Worm (Caenorhabditis elegans) whole organism, young adult: Measurements from ENCODE around the gene W07G4.2.
A peak's percentile ranks its signal among the peaks of the same experiment; 100 is the strongest.

Experiments used
- B0019.2 ChIP-seq: fragments of 200-800 bp; sonication (Bioruptor generic); conservative IDR thresholded peaks from 2 replicates; pipeline ENCODE4 v1.3.6; 2022; ENCODE audit warnings: missing genetic modification reagents, missing genetic modification characterization, missing compliant biosample characterization
- B0035.1 ChIP-seq: sonication (generic microtip); optimal IDR thresholded peaks from 2 replicates; lab custom pipeline; 2016; ENCODE audit warnings: missing genetic modification characterization, mild to moderate bottlenecking, missing compliant biosample characterization, missing genotype, missing genetic modification reagents
- F22D6.2 ChIP-seq: sonication (generic microtip); optimal IDR thresholded peaks from 2 replicates; lab custom pipeline; 2016; ENCODE audit warnings: mild to moderate bottlenecking, missing genetic modification characterization, missing compliant biosample characterization
- F23B12.7 ChIP-seq: sonication (generic microtip); optimal IDR thresholded peaks from 2 replicates; lab custom pipeline; 2017; ENCODE audit warnings: missing genetic modification characterization, mild to moderate bottlenecking, missing compliant biosample characterization, antibody characterized with exemption, moderate library complexity; ENCODE audit not compliant: insufficient read depth
- F37B4.10 ChIP-seq: fragments of 200-800 bp; sonication (Bioruptor generic); IDR thresholded peaks from 2 replicates; pipeline ENCODE4 v1.3.6; 2022; ENCODE audit warnings: missing genetic modification characterization, missing compliant biosample characterization
- F57A8.1 ChIP-seq: fragments of 200-800 bp; sonication (Bioruptor generic); optimal IDR thresholded peaks from 2 replicates; lab custom pipeline; 2018; ENCODE audit warnings: mild to moderate bottlenecking, missing genetic modification characterization, moderate library complexity, missing compliant biosample characterization
- T07F8.4 ChIP-seq: sonication (generic microtip); optimal IDR thresholded peaks from 2 replicates; lab custom pipeline; 2016; ENCODE audit warnings: mild to moderate bottlenecking, missing genetic modification characterization, moderate library complexity, missing compliant biosample characterization
- T26A5.8 ChIP-seq: sonication (generic microtip); optimal IDR thresholded peaks from 2 replicates; lab custom pipeline; 2016; ENCODE audit warnings: missing genetic modification characterization, missing compliant biosample characterization
- Y53G8AR.9 ChIP-seq: fragments of 200-800 bp; sonication (Bioruptor generic); conservative IDR thresholded peaks from 2 replicates; pipeline ENCODE4 v1.3.6; 2022; ENCODE audit warnings: missing genetic modification reagents, missing genetic modification characterization, missing compliant biosample characterization
- Y56A3A.18 ChIP-seq: fragments of 200-800 bp; sonication (Bioruptor generic); IDR thresholded peaks from 2 replicates; pipeline ENCODE4 v1.3.6; 2022; ENCODE audit warnings: missing genetic modification reagents, missing genetic modification characterization, missing compliant biosample characterization
- Y67H2A.10 ChIP-seq: fragments of 200-800 bp; sonication (Bioruptor generic); conservative IDR thresholded peaks from 2 replicates; pipeline ENCODE4 v1.3.6; 2022; ENCODE audit warnings: missing genetic modification reagents, missing genetic modification characterization, missing compliant biosample characterization
- ZK185.1 ChIP-seq: sonication (generic microtip); optimal IDR thresholded peaks from 2 replicates; lab custom pipeline; 2016; ENCODE audit warnings: mild to moderate bottlenecking, missing genetic modification characterization, missing compliant biosample characterization; ENCODE audit not compliant: poor library complexity, severe bottlenecking
- atf-7 ChIP-seq: sonication (generic microtip); optimal IDR thresholded peaks from 2 replicates; lab custom pipeline; 2017; ENCODE audit warnings: mild to moderate bottlenecking, missing genetic modification characterization, missing compliant biosample characterization
- attf-5 ChIP-seq: fragments of 200-800 bp; sonication (Bioruptor generic); optimal IDR thresholded peaks from 2 replicates; lab custom pipeline; 2018; ENCODE audit warnings: mild to moderate bottlenecking, missing genetic modification characterization, missing compliant biosample characterization
- cebp-1 ChIP-seq, 2 experiments: fragments of 200-800 bp in 1 of 2; sonication (Bioruptor generic) in 1 of 2; sonication (generic microtip) in 1 of 2; IDR thresholded peaks in 1 of 2; optimal IDR thresholded peaks in 1 of 2; 2 replicates each; pipeline versions ENCODE4 v1.3.6 to Lab custom; 2017 to 2022; ENCODE audit warnings: missing compliant biosample characterization in 2 of 2, missing genetic modification characterization in 2 of 2, mild to moderate bottlenecking in 1 of 2, missing genetic modification reagents in 1 of 2, moderate library complexity in 1 of 2
- ceh-100 ChIP-seq: fragments of 200-800 bp; sonication (Bioruptor generic); IDR thresholded peaks from 2 replicates; pipeline ENCODE4 v1.3.6; 2022; ENCODE audit warnings: missing genetic modification reagents, missing genetic modification characterization, missing compliant biosample characterization
- ceh-27 ChIP-seq: fragments of 200-800 bp; sonication (Bioruptor generic); optimal IDR thresholded peaks from 2 replicates; lab custom pipeline; 2018; ENCODE audit warnings: mild to moderate bottlenecking, missing genetic modification characterization, moderate library complexity, missing compliant biosample characterization
- ceh-40 ChIP-seq: fragments of 200-800 bp; sonication (Bioruptor generic); IDR thresholded peaks from 2 replicates; pipeline ENCODE4 v1.3.6; 2022; ENCODE audit warnings: missing genetic modification characterization, missing compliant biosample characterization
- chd-7 ChIP-seq: sonication (generic microtip); optimal IDR thresholded peaks from 2 replicates; lab custom pipeline; 2016; ENCODE audit warnings: mild to moderate bottlenecking, missing genetic modification characterization, moderate library complexity, missing compliant biosample characterization
- dox-1 ChIP-seq: fragments of 200-800 bp; sonication (Bioruptor generic); IDR thresholded peaks from 2 replicates; pipeline ENCODE4 v1.3.6; 2022; ENCODE audit warnings: missing genetic modification reagents, missing genetic modification characterization, missing compliant biosample characterization
- dpff-1 ChIP-seq: sonication (generic microtip); optimal IDR thresholded peaks from 2 replicates; lab custom pipeline; 2017; ENCODE audit warnings: mild to moderate bottlenecking, missing genetic modification characterization, missing compliant biosample characterization
- efl-1 ChIP-seq: fragments of 150-350 bp; optimal IDR thresholded peaks from 2 replicates; lab custom pipeline; 2014; ENCODE audit warnings: missing biosample characterization, missing genetic modification reagents, missing genetic modification characterization
- madf-3 ChIP-seq: fragments of 200-800 bp; sonication (Bioruptor generic); IDR thresholded peaks from 2 replicates; pipeline ENCODE4 v1.3.6; 2022; ENCODE audit warnings: missing genetic modification reagents, missing genetic modification characterization, missing compliant biosample characterization
- madf-6 ChIP-seq: fragments of 200-800 bp; sonication (Bioruptor generic); IDR thresholded peaks from 2 replicates; pipeline ENCODE4 v1.3.6; 2022; ENCODE audit warnings: missing genetic modification reagents, missing genetic modification characterization, missing compliant biosample characterization
- mcd-1 ChIP-seq: fragments of 200-800 bp; sonication (Bioruptor generic); IDR thresholded peaks from 2 replicates; pipeline ENCODE4 v1.3.6; 2022; ENCODE audit warnings: missing genetic modification reagents, missing genetic modification characterization, missing compliant biosample characterization
- nfya-1 ChIP-seq: sonication (generic microtip); optimal IDR thresholded peaks from 2 replicates; lab custom pipeline; 2017; ENCODE audit warnings: antibody characterized with exemption, missing compliant biosample characterization, missing genetic modification characterization, borderline replicate concordance; ENCODE audit not compliant: insufficient read depth
- nfyb-1 ChIP-seq: fragments of 200-800 bp; sonication (Bioruptor generic); IDR thresholded peaks from 2 replicates; pipeline ENCODE4 v1.3.6; 2022; ENCODE audit warnings: missing genetic modification reagents, missing genetic modification characterization, missing compliant biosample characterization
- nhr-80 ChIP-seq: sonication (generic microtip); optimal IDR thresholded peaks from 2 replicates; lab custom pipeline; 2016; ENCODE audit warnings: missing genetic modification characterization, missing compliant biosample characterization
- rcor-1 ChIP-seq: fragments of 200-800 bp; sonication (Bioruptor generic); IDR thresholded peaks from 2 replicates; pipeline ENCODE4 v1.3.6; 2022; ENCODE audit warnings: missing genetic modification reagents, missing genetic modification characterization, missing compliant biosample characterization
- rec-8 ChIP-seq, 2 experiments: sonication (generic microtip); optimal IDR thresholded peaks; 2 replicates each; lab custom pipeline; 2016; ENCODE audit warnings: mild to moderate bottlenecking in 2 of 2, missing genetic modification characterization in 2 of 2, missing genetic modification reagents in 2 of 2, missing genotype in 2 of 2, missing biosample characterization in 1 of 2, missing compliant biosample characterization in 1 of 2, moderate library complexity in 1 of 2
- snpc-1.1 ChIP-seq: sonication (generic microtip); optimal IDR thresholded peaks from 2 replicates; lab custom pipeline; 2017; ENCODE audit warnings: missing genetic modification characterization, mild to moderate bottlenecking, missing compliant biosample characterization, antibody characterized with exemption, moderate library complexity, missing genotype, missing genetic modification reagents; ENCODE audit not compliant: insufficient read depth
- snpc-1.3 ChIP-seq: sonication (generic microtip); optimal IDR thresholded peaks from 2 replicates; lab custom pipeline; 2017; ENCODE audit warnings: missing genetic modification characterization, mild to moderate bottlenecking, missing compliant biosample characterization, antibody characterized with exemption, moderate library complexity, missing genotype, missing genetic modification reagents; ENCODE audit not compliant: insufficient read depth
- tbp1 ChIP-seq: fragments of 200-800 bp; sonication (Bioruptor generic); optimal IDR thresholded peaks from 2 replicates; lab custom pipeline; 2018; ENCODE audit warnings: mild to moderate bottlenecking, missing genetic modification characterization, missing compliant biosample characterization
- tbx-9 ChIP-seq: sonication (generic microtip); optimal IDR thresholded peaks from 2 replicates; lab custom pipeline; 2016; ENCODE audit warnings: borderline replicate concordance, missing genetic modification characterization, inconsistent platforms, missing compliant biosample characterization
- tlf-1 ChIP-seq: fragments of 200-800 bp; sonication (Bioruptor generic); optimal IDR thresholded peaks from 2 replicates; lab custom pipeline; 2018; ENCODE audit warnings: mild to moderate bottlenecking, missing genetic modification characterization, missing compliant biosample characterization
- zfh-2 ChIP-seq: fragments of 200-800 bp; sonication (Bioruptor generic); conservative IDR thresholded peaks from 2 replicates; pipeline ENCODE4 v1.3.6; 2022; ENCODE audit warnings: missing genetic modification reagents, missing genetic modification characterization, missing compliant biosample characterization
- zim-3 ChIP-seq: sonication (generic microtip); optimal IDR thresholded peaks from 2 replicates; lab custom pipeline; 2017; ENCODE audit warnings: mild to moderate bottlenecking, missing genetic modification characterization, moderate library complexity, missing compliant biosample characterization

Gene W07G4.2

DNA sequence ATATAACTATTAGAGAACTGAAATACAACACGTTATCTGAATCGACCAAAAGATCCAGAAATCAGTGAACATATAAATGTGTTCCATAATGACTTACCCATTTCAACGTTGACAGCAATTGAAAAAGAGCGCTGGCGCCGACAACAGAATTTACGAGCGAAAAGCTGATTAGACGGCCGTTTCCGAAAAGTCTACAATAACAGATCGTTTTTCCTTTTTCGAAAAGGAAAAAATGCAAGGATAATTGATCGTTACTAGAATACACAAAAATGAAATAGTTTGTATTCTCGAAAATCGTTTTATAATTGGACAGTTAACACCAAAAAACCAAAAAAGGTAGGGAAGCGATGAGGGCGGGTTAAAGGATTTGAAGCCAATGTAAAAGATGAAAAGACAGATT is 17.3 kb upstream of the W07G4.2 start, which contains the start of gene srr-1:
TSS of gene srr-1 (minus strand) at position 101 of the 400 bp plus-strand sequence.
- TF ChIP-seq snpc-1.3 (tag; lab: Kevin White, UChicago), result no peak

DNA sequence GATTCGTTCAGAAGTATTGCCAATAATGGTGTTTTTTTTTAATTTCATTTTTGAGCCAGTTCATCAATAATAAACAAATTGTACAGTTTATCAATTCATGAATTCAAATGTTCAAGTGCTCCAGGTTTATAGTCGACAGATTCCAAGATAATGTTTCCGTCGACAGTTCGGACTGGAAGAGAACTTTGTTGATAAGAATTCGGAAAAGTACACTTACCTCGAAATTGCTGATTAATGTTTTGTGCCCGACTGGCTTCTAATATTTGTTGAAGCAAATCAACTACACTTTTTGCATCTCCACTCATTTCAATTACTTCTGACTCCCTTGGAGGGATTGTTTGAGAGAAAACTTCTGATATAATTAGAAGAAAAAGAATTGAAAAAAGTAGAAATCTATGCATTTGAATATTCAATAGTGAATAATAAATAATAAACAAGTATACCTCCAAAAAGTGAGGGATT is 12.8 kb upstream of the W07G4.2 start, which contains the start of gene W07G4.8:
TSS of gene W07G4.8 (minus strand) at position 412 of the 462 bp plus-strand sequence.
- TF ChIP-seq B0035.1 (tag; lab: Kevin White, UChicago), result no peak
- no peak for TF ChIP-seq ceh-40 (GFP tag; lab: Robert Waterston, UW)
- no peak for TF ChIP-seq F57A8.1 (GFP tag; lab: Kevin White, UChicago)
- TF ChIP-seq ZK185.1 (tag; lab: Kevin White, UChicago), result peak; percentile 26
- no peak for TF ChIP-seq Y67H2A.10 (GFP tag; lab: Robert Waterston, UW)
- TF ChIP-seq dpff-1 (tag; lab: Kevin White, UChicago), result no peak
- TF ChIP-seq nhr-80, result peak; percentile 83
- no peak for TF ChIP-seq tbx-9
- TF ChIP-seq ceh-27 (GFP tag; lab: Kevin White, UChicago), result no peak
- TF ChIP-seq T26A5.8 (tag; lab: Kevin White, UChicago), result no peak
- TF ChIP-seq zfh-2 (GFP tag; lab: Robert Waterston, UW), result no peak
- TF ChIP-seq, all 124 proteins: peak for 2

DNA sequence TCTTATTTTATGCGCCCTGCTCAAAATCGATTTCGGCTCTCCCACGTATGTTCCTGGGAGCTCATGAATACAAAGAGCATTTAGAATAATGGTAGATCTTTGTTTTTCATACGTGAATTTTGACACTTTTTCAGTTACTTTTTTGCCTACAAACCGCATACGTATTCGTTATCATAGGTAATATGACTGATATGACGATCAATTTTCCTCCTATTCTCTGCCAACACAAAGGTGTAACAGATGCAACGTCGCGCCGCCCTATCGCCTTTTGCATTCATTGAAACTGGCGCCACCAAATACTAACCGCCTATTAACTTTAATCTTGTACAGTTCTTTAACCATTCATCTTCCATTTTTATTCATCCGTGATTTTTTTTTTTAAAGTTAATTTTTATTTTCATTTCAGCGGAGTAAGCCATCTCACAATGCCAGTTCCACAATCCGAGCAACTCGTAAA is 11.2 kb upstream of the W07G4.2 start, which contains the start of gene W07G4.5:
TSS of gene W07G4.5 (plus strand) at position 407 of the 457 bp plus-strand sequence.
- TF ChIP-seq mcd-1 (GFP tag; lab: Robert Waterston, UW) (no peak), attf-5 (GFP tag; lab: Kevin White, UChicago) (peak; percentile 32), dox-1 (GFP tag; lab: Robert Waterston, UW) (peak; percentile 31; the same call in 1 of the 2 replicates), ceh-40 (GFP tag; lab: Robert Waterston, UW) (no peak), Y53G8AR.9 (0 out of 2 replicates have a peak, but pooled peaks have one; percentile 20), snpc-1.1 (tag; lab: Kevin White, UChicago) (no peak), B0035.1 (tag; lab: Kevin White, UChicago) (no peak), efl-1 (no peak), F37B4.10 (GFP tag; lab: Robert Waterston, UW) (no peak), atf-7 (tag; lab: Kevin White, UChicago) (peak; percentile 16), B0019.2 (GFP tag; lab: Robert Waterston, UW) (no peak), nhr-80 (peak; percentile 73), chd-7 (no peak), ceh-100 (GFP tag; lab: Robert Waterston, UW) (no peak)

ce11 chrV:13046125-13047123 is 10.1 kb upstream of the W07G4.2 start:
- 0 out of 2 replicates have a peak, but pooled peaks have one; percentile 14 for TF ChIP-seq nfyb-1 (GFP tag; lab: Robert Waterston, UW)
- TF ChIP-seq nfya-1, result no peak
- TF ChIP-seq tlf-1 (GFP tag; lab: Kevin White, UChicago), result no peak
- 0 out of 2 replicates have a peak, but pooled peaks have one; percentile 15 for TF ChIP-seq dox-1 (GFP tag; lab: Robert Waterston, UW)
- TF ChIP-seq rec-8 (tag; optimal IDR thresholded peaks at IDR 0.05; lab: Kevin White, UChicago), result no peak
- TF ChIP-seq F23B12.7 (tag; lab: Kevin White, UChicago), result no peak
- peak; percentile 58; the same call in 1 of the 2 replicates for TF ChIP-seq madf-3 (GFP tag; lab: Robert Waterston, UW)
- TF ChIP-seq cebp-1 (GFP tag; IDR thresholded peaks at IDR 0.05; lab: Robert Waterston, UW), result no peak
- peak; percentile 5 for TF ChIP-seq cebp-1 (tag; optimal IDR thresholded peaks at IDR 0.05; lab: Kevin White, UChicago)
- peak; percentile 44; the same call in 1 of the 2 replicates for TF ChIP-seq madf-6 (GFP tag; lab: Robert Waterston, UW)
- TF ChIP-seq tbp1 (GFP tag; lab: Kevin White, UChicago), result peak; percentile 33
- peak; percentile 54; the same call in 1 of the 2 replicates for TF ChIP-seq Y56A3A.18 (GFP tag; lab: Robert Waterston, UW)
- TF ChIP-seq T07F8.4 (tag; lab: Kevin White, UChicago), result no peak
- no peak for TF ChIP-seq T26A5.8 (tag; lab: Kevin White, UChicago)
- TF ChIP-seq chd-7, result no peak
- TF ChIP-seq Y53G8AR.9, result peak; percentile 70
- TF ChIP-seq rcor-1, result no peak
- TF ChIP-seq F22D6.2 (tag; lab: Kevin White, UChicago), result no peak
- TF ChIP-seq zim-3, result no peak
